Fruit fly (Drosophila melanogaster) whole organism, embryonic: Measurements from ENCODE around the gene CG10801.

ENCODE experiments used
- Atf-2 ChIP-seq: fragments of 200-800 bp; sonication (Bioruptor generic); optimal IDR thresholded peaks from 2 replicates; lab custom pipeline; 2016; ENCODE audit warnings: missing biosample characterization, missing genetic modification characterization
- Blimp-1 ChIP-seq: fragments of 200-800 bp; sonication (Bioruptor generic); optimal IDR thresholded peaks from 3 replicates; lab custom pipeline; 2018; ENCODE audit warnings: missing biosample characterization, missing genetic modification characterization, mild to moderate bottlenecking, moderate library complexity, missing genetic modification reagents
- CG10462 ChIP-seq: fragments of 200-800 bp; sonication (Bioruptor generic); optimal IDR thresholded peaks from 2 replicates; lab custom pipeline; 2016; ENCODE audit warnings: missing biosample characterization, missing genetic modification characterization
- CG10654 ChIP-seq: fragments of 200-800 bp; sonication (Bioruptor generic); optimal IDR thresholded peaks from 2 replicates; lab custom pipeline; 2016; ENCODE audit warnings: missing biosample characterization, missing genetic modification characterization
- CG11696 ChIP-seq: fragments of 200-800 bp; sonication (Bioruptor generic); IDR thresholded peaks from 2 replicates; pipeline ENCODE4 v1.3.6; 2022; ENCODE audit warnings: missing biosample characterization, missing genetic modification characterization
- CG14441 ChIP-seq: fragments of 200-800 bp; sonication (Bioruptor generic); IDR thresholded peaks from 2 replicates; pipeline ENCODE4 v1.3.6; 2022; ENCODE audit warnings: missing biosample characterization, missing genetic modification characterization
- CG17385 ChIP-seq: fragments of 200-800 bp; sonication (Bioruptor generic); optimal IDR thresholded peaks from 3 replicates; lab custom pipeline; 2018; ENCODE audit warnings: missing biosample characterization, mild to moderate bottlenecking, missing genetic modification characterization
- CG17802 ChIP-seq: fragments of 200-800 bp; sonication (Bioruptor generic); optimal IDR thresholded peaks from 2 replicates; lab custom pipeline; 2018; ENCODE audit warnings: missing biosample characterization, mild to moderate bottlenecking, missing genetic modification characterization, moderate library complexity
- CG30431 ChIP-seq: fragments of 200-800 bp; sonication (Bioruptor generic); optimal IDR thresholded peaks from 2 replicates; lab custom pipeline; 2017; ENCODE audit warnings: missing biosample characterization, missing genetic modification characterization
- CG31365 ChIP-seq: fragments of 200-800 bp; sonication (Bioruptor generic); optimal IDR thresholded peaks from 2 replicates; lab custom pipeline; 2018; ENCODE audit warnings: missing biosample characterization, mild to moderate bottlenecking, missing genetic modification characterization
- CG34376 ChIP-seq: fragments of 200-800 bp; sonication (Bioruptor generic); optimal IDR thresholded peaks from 2 replicates; lab custom pipeline; 2018; ENCODE audit warnings: missing biosample characterization, mild to moderate bottlenecking, missing genetic modification characterization
- CG6683 ChIP-seq: fragments of 200-800 bp; sonication (Bioruptor generic); optimal IDR thresholded peaks from 2 replicates; lab custom pipeline; 2017; ENCODE audit warnings: missing biosample characterization, mild to moderate bottlenecking, missing genetic modification characterization, missing genetic modification reagents
- CG6854 ChIP-seq: fragments of 200-800 bp; sonication (Bioruptor generic); optimal IDR thresholded peaks from 3 replicates; lab custom pipeline; 2017; ENCODE audit warnings: missing biosample characterization, mild to moderate bottlenecking, missing genetic modification characterization
- CG8388 ChIP-seq: fragments of 200-800 bp; sonication (Bioruptor generic); optimal IDR thresholded peaks from 2 replicates; lab custom pipeline; 2019; ENCODE audit warnings: missing biosample characterization, mild to moderate bottlenecking, missing genetic modification characterization, moderate library complexity
- Chrac-16 ChIP-seq: fragments of 200-800 bp; sonication (Bioruptor generic); optimal IDR thresholded peaks from 3 replicates; lab custom pipeline; 2016; ENCODE audit warnings: missing biosample characterization, missing genetic modification characterization
- D ChIP-seq, 2 experiments: fragments of 200-800 bp in 1 of 2; fragments of >200 bp in 1 of 2; sonication (Bioruptor generic) in 1 of 2; optimal IDR thresholded peaks; 2 replicates in 1 of 2; 3 replicates in 1 of 2; lab custom pipeline; 2017; ENCODE audit warnings: mild to moderate bottlenecking in 1 of 2, missing biosample characterization in 1 of 2, missing genetic modification characterization in 1 of 2, missing genetic modification reagents in 1 of 2
- H15 ChIP-seq: fragments of 200-800 bp; sonication (Bioruptor generic); IDR thresholded peaks from 3 replicates; pipeline ENCODE4 v1.3.6; 2022; ENCODE audit warnings: missing biosample characterization, missing genetic modification characterization
- MBD-R2 ChIP-seq: fragments of 200-800 bp; sonication (Bioruptor generic); IDR thresholded peaks from 2 replicates; pipeline ENCODE4 v1.3.6; 2022; ENCODE audit warnings: missing biosample characterization, missing genetic modification characterization
- Mes4 ChIP-seq: fragments of 200-800 bp; sonication (Bioruptor generic); optimal IDR thresholded peaks from 2 replicates; lab custom pipeline; 2016; ENCODE audit warnings: missing biosample characterization, missing genetic modification characterization
- Neu2 ChIP-seq: fragments of 200-800 bp; sonication (Bioruptor generic); optimal IDR thresholded peaks from 3 replicates; lab custom pipeline; 2016; ENCODE audit warnings: missing biosample characterization, missing genetic modification characterization, borderline replicate concordance
- Nf-YA ChIP-seq: fragments of 200-800 bp; sonication (Bioruptor generic); IDR thresholded peaks from 2 replicates; pipeline ENCODE4 v1.3.6; 2022; ENCODE audit warnings: missing biosample characterization, missing genetic modification characterization
- Opbp ChIP-seq: fragments of 200-800 bp; sonication (Bioruptor generic); IDR thresholded peaks from 3 replicates; pipeline ENCODE4 v1.3.6; 2022; ENCODE audit warnings: missing biosample characterization, missing genetic modification characterization; ENCODE audit not compliant: partially characterized antibody
- Spps ChIP-seq: fragments of 200-800 bp; sonication (Bioruptor generic); optimal IDR thresholded peaks from 2 replicates; lab custom pipeline; 2018; ENCODE audit warnings: missing biosample characterization, mild to moderate bottlenecking, missing genetic modification characterization
- Trl ChIP-seq, 3 experiments: fragments of >200 bp in 2 of 3; fragments of 200-800 bp in 1 of 3; sonication (Bioruptor generic) in 1 of 3; optimal IDR thresholded peaks; 2 replicates in 1 of 3; 3 replicates in 2 of 3; lab custom pipeline; 2016 to 2017; ENCODE audit warnings: missing biosample characterization in 1 of 3, missing genetic modification characterization in 1 of 3
- al ChIP-seq: fragments of 200-800 bp; sonication (Bioruptor generic); IDR thresholded peaks from 2 replicates; pipeline ENCODE4 v1.3.6; 2022; ENCODE audit warnings: missing biosample characterization, missing genetic modification characterization
- btn ChIP-seq: fragments of 200-800 bp; sonication (Bioruptor generic); optimal IDR thresholded peaks from 2 replicates; lab custom pipeline; 2016; ENCODE audit warnings: missing biosample characterization, missing genetic modification characterization
- chinmo ChIP-seq: fragments of 200-800 bp; sonication (Bioruptor generic); IDR thresholded peaks from 4 replicates; pipeline ENCODE4 v1.3.6; 2022; ENCODE audit warnings: missing biosample characterization, missing genetic modification characterization; ENCODE audit not compliant: partially characterized antibody
- croc ChIP-seq: fragments of 200-800 bp; sonication (Bioruptor generic); conservative IDR thresholded peaks from 3 replicates; pipeline ENCODE4 v1.3.6; 2022; ENCODE audit warnings: missing biosample characterization, missing genetic modification characterization
- cwo ChIP-seq: fragments of 200-800 bp; sonication (Bioruptor generic); optimal IDR thresholded peaks from 3 replicates; lab custom pipeline; 2017; ENCODE audit warnings: missing biosample characterization, missing genetic modification characterization, mild to moderate bottlenecking, moderate library complexity, missing genetic modification reagents
- dm ChIP-seq: fragments of 200-800 bp; sonication (Bioruptor generic); optimal IDR thresholded peaks from 3 replicates; lab custom pipeline; 2016; ENCODE audit warnings: missing biosample characterization, missing genetic modification characterization
- en ChIP-seq: fragments of 200-800 bp; sonication (Bioruptor generic); optimal IDR thresholded peaks from 2 replicates; lab custom pipeline; 2016; ENCODE audit warnings: missing biosample characterization, missing genetic modification characterization
- ewg ChIP-seq: fragments of 200-800 bp; sonication (Bioruptor generic); optimal IDR thresholded peaks from 3 replicates; lab custom pipeline; 2017; ENCODE audit warnings: mild to moderate bottlenecking, missing biosample characterization, missing genetic modification reagents, missing genetic modification characterization
- fru ChIP-seq: fragments of >200 bp; optimal IDR thresholded peaks from 2 replicates; lab custom pipeline; 2017
- fu2 ChIP-seq: fragments of 200-800 bp; sonication (Bioruptor generic); optimal IDR thresholded peaks from 2 replicates; lab custom pipeline; 2016; ENCODE audit warnings: missing biosample characterization, missing genetic modification characterization
- gem ChIP-seq: fragments of 200-800 bp; sonication (Bioruptor generic); optimal IDR thresholded peaks from 2 replicates; lab custom pipeline; 2019; ENCODE audit warnings: missing biosample characterization, mild to moderate bottlenecking, missing genetic modification characterization, moderate library complexity
- gro ChIP-seq: fragments of 200-800 bp; sonication (Bioruptor generic); optimal IDR thresholded peaks from 2 replicates; lab custom pipeline; 2016; ENCODE audit warnings: missing biosample characterization, missing genetic modification characterization
- gsb-n ChIP-seq: fragments of 200-800 bp; sonication (Bioruptor generic); optimal IDR thresholded peaks from 3 replicates; lab custom pipeline; 2018; ENCODE audit warnings: missing biosample characterization, mild to moderate bottlenecking, missing genetic modification characterization
- ind ChIP-seq: fragments of 200-800 bp; sonication (Bioruptor generic); optimal IDR thresholded peaks from 3 replicates; lab custom pipeline; 2016; ENCODE audit warnings: missing biosample characterization, missing genetic modification characterization
- klu ChIP-seq: fragments of 200-800 bp; sonication (Bioruptor generic); IDR thresholded peaks from 2 replicates; pipeline ENCODE4 v1.3.6; 2022; ENCODE audit warnings: missing biosample characterization, missing genetic modification characterization
- lab ChIP-seq: fragments of 200-800 bp; sonication (Bioruptor generic); optimal IDR thresholded peaks from 3 replicates; lab custom pipeline; 2017; ENCODE audit warnings: missing biosample characterization, missing genetic modification characterization, mild to moderate bottlenecking, moderate library complexity, missing genetic modification reagents
- lmd ChIP-seq: fragments of 200-800 bp; sonication (Bioruptor generic); IDR thresholded peaks from 2 replicates; pipeline ENCODE4 v1.3.6; 2022; ENCODE audit warnings: missing biosample characterization, missing genetic modification characterization
- mam ChIP-seq: fragments of 200-800 bp; sonication (Bioruptor generic); optimal IDR thresholded peaks from 3 replicates; lab custom pipeline; 2016; ENCODE audit warnings: missing biosample characterization, missing genetic modification characterization
- mld ChIP-seq: fragments of 200-800 bp; sonication (Bioruptor generic); IDR thresholded peaks from 3 replicates; pipeline ENCODE4 v1.3.6; 2022; ENCODE audit warnings: missing biosample characterization, missing genetic modification characterization; ENCODE audit not compliant: partially characterized antibody
- pfk ChIP-seq: fragments of 200-800 bp; sonication (Bioruptor generic); optimal IDR thresholded peaks from 2 replicates; lab custom pipeline; 2018; ENCODE audit warnings: missing biosample characterization, mild to moderate bottlenecking, missing genetic modification characterization, moderate library complexity
- pum ChIP-seq: fragments of 200-800 bp; sonication (Bioruptor generic); optimal IDR thresholded peaks from 2 replicates; lab custom pipeline; 2016; ENCODE audit warnings: missing biosample characterization, missing genetic modification characterization
- rib ChIP-seq: fragments of 200-800 bp; sonication (Bioruptor generic); IDR thresholded peaks from 2 replicates; pipeline ENCODE4 v1.3.6; 2022; ENCODE audit warnings: missing biosample characterization, missing genetic modification characterization
- sc ChIP-seq, 3 experiments: fragments of >200 bp in 2 of 3; fragments of 200-800 bp in 1 of 3; sonication (Bioruptor generic) in 1 of 3; optimal IDR thresholded peaks; 2 replicates in 2 of 3; 3 replicates in 1 of 3; lab custom pipeline; 2017; ENCODE audit warnings: mild to moderate bottlenecking in 1 of 3, missing biosample characterization in 1 of 3, missing genetic modification characterization in 1 of 3, missing genetic modification reagents in 1 of 3
- trem ChIP-seq: fragments of 200-800 bp; optimal IDR thresholded peaks from 3 replicates; lab custom pipeline; 2019; ENCODE audit warnings: missing biosample characterization, mild to moderate bottlenecking, missing genetic modification characterization, moderate library complexity
- z ChIP-seq: fragments of 200-800 bp; sonication (Bioruptor generic); IDR thresholded peaks from 3 replicates; pipeline ENCODE4 v1.3.6; 2022; ENCODE audit warnings: missing biosample characterization, missing genetic modification characterization

Gene CG10801

DNA sequence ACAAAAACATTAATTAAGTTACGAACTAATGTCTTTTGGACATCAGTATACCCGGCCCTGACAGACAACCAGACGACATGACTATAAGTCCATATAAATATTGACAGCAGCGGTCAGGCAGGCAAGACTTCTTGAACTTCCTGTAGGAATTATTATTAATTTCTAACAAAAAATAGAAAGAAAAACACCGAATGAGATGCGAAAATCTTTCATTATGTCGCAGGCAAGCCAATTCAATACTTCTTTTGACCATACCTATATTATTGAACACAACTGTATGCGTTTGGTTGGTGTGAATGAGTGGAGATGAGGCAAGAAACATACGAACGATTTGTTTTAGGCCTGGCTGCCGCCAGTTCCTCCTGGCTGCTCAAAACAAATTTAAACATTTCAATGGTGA is 35.4 kb upstream of the CG10801 start (continued):
- TF ChIP-seq fru (lab: Kevin White, UChicago) (no peak), sc (optimal IDR thresholded peaks at IDR 0.05; lab: Kevin White, UChicago) (no peak), sc (GFP tag; optimal IDR thresholded peaks at IDR 0.05; lab: Kevin White, UChicago) (peak; percentile 57), mam (GFP tag; lab: Kevin White, UChicago) (peak; percentile 72), CG10654 (GFP tag; lab: Kevin White, UChicago) (peak; percentile 62), D (optimal IDR thresholded peaks at IDR 0.05; lab: Kevin White, UChicago) (no peak), D (GFP tag; optimal IDR thresholded peaks at IDR 0.05; lab: Kevin White, UChicago) (peak; percentile 65), Chrac-16 (GFP tag; lab: Kevin White, UChicago) (peak; percentile 78), trem (peak; percentile 59), Spps (peak; percentile 52), croc (GFP tag; lab: Robert Waterston, UW) (peak; percentile 69), CG14441 (peak; percentile 83), CG6854 (peak; percentile 26), fu2 (GFP tag; lab: Kevin White, UChicago) (peak; percentile 36), MBD-R2 (GFP tag; lab: Robert Waterston, UW) (peak; percentile 44; the same call in 1 of the 2 replicates), chinmo (no peak), gro (peak; percentile 72), CG17385 (GFP tag; lab: Kevin White, UChicago) (peak; percentile 75), cwo (GFP tag; lab: Kevin White, UChicago) (peak; percentile 65), dm (GFP tag; lab: Kevin White, UChicago) (peak; percentile 46), Nf-YA (peak; percentile 75), Neu2 (no peak), btn (GFP tag; lab: Kevin White, UChicago) (peak; percentile 35), z (GFP tag; lab: Robert Waterston, UW) (no peak), pfk (GFP tag; lab: Kevin White, UChicago) (no peak), Opbp (GFP tag; lab: Robert Waterston, UW) (no peak), lmd (GFP tag; lab: Robert Waterston, UW) (peak; percentile 87), klu (GFP tag; lab: Robert Waterston, UW) (peak; percentile 61; the same call in 1 of the 2 replicates), CG17802 (tag; lab: Kevin White, UChicago) (peak; percentile 53), gem (tag; lab: Kevin White, UChicago) (peak; percentile 92), Atf-2 (GFP tag; lab: Kevin White, UChicago) (peak; percentile 53), CG11696 (GFP tag; lab: Robert Waterston, UW) (peak; percentile 93), CG8388 (peak; percentile 82), en (GFP tag; lab: Kevin White, UChicago) (peak; percentile 39), Mes4 (GFP tag; lab: Kevin White, UChicago) (peak; percentile 71), al (GFP tag; lab: Robert Waterston, UW) (peak; percentile 78), ind (GFP tag; lab: Kevin White, UChicago) (peak; percentile 78), CG30431 (GFP tag; lab: Kevin White, UChicago) (peak; percentile 72), Blimp-1 (GFP tag; lab: Kevin White, UChicago) (peak; percentile 74), H15 (GFP tag; lab: Robert Waterston, UW) (peak; percentile 70), mld (GFP tag; lab: Robert Waterston, UW) (no peak), ewg (GFP tag; lab: Kevin White, UChicago) (peak; percentile 64), lab (GFP tag; lab: Kevin White, UChicago) (peak; percentile 85), CG34376 (no peak), Trl (optimal IDR thresholded peaks at IDR 0.05; lab: Kevin White, UChicago) (no peak), Trl (GFP tag; optimal IDR thresholded peaks at IDR 0.05; lab: Kevin White, UChicago) (peak; percentile 79), CG31365 (tag; lab: Kevin White, UChicago) (peak; percentile 36), pum (GFP tag; lab: Kevin White, UChicago) (peak; percentile 72), CG10462 (peak; percentile 21), rib (GFP tag; lab: Robert Waterston, UW) (no peak), CG6683 (GFP tag; lab: Kevin White, UChicago) (peak; percentile 32), gsb-n (tag; lab: Kevin White, UChicago) (peak; percentile 77)
